Worm (Caenorhabditis elegans) whole organism, young adult: ENCODE results near the gene fbxa-5.

Source experiments
- F33H1.4 ChIP-seq: fragments of 200-800 bp; sonication (Bioruptor generic); IDR thresholded peaks from 2 replicates; pipeline ENCODE4 v1.3.6; 2022; ENCODE audit warnings: missing genetic modification reagents, missing genetic modification characterization, missing compliant biosample characterization
- F52B5.7 ChIP-seq: sonication (generic microtip); optimal IDR thresholded peaks from 2 replicates; lab custom pipeline; 2016; ENCODE audit warnings: mild to moderate bottlenecking, missing genetic modification characterization, missing compliant biosample characterization
- bed-1 ChIP-seq: fragments of 200-800 bp; sonication (Bioruptor generic); IDR thresholded peaks from 2 replicates; pipeline ENCODE4 v1.3.6; 2022; ENCODE audit warnings: missing genetic modification reagents, missing genetic modification characterization, missing compliant biosample characterization
- cebp-2 ChIP-seq: fragments of 200-800 bp; sonication (Bioruptor generic); IDR thresholded peaks from 2 replicates; pipeline ENCODE4 v1.3.6; 2022; ENCODE audit warnings: missing genetic modification characterization, missing compliant biosample characterization
- ceh-79 ChIP-seq: sonication (generic microtip); optimal IDR thresholded peaks from 2 replicates; lab custom pipeline; 2017; ENCODE audit warnings: mild to moderate bottlenecking, missing genetic modification characterization, missing compliant biosample characterization
- hmg-1.2 ChIP-seq: fragments of 200-800 bp; sonication (Bioruptor generic); IDR thresholded peaks from 2 replicates; pipeline ENCODE4 v1.3.6; 2022; ENCODE audit warnings: missing genetic modification reagents, missing genetic modification characterization, missing compliant biosample characterization
- lin-35 ChIP-seq, 3 experiments: fragments of 150-350 bp in 2 of 3; sonication (generic microtip) in 1 of 3; optimal IDR thresholded peaks; 2 replicates each; lab custom pipeline; 2014 to 2018; ENCODE audit warnings: missing biosample characterization in 3 of 3, missing genetic modification characterization in 3 of 3, missing genetic modification reagents in 3 of 3
- repo-1 ChIP-seq: sonication (generic microtip); optimal IDR thresholded peaks from 2 replicates; lab custom pipeline; 2017; ENCODE audit warnings: mild to moderate bottlenecking, missing genetic modification characterization, missing compliant biosample characterization
- snpc-4 ChIP-seq, 5 experiments: fragments of 150-350 bp in 1 of 5; sonication (generic microtip) in 4 of 5; optimal IDR thresholded peaks; 2 replicates each; lab custom pipeline; 2014 to 2018; ENCODE audit warnings: missing genetic modification characterization in 5 of 5, missing biosample characterization in 3 of 5, antibody characterized with exemption in 2 of 5, mild to moderate bottlenecking in 2 of 5, missing compliant biosample characterization in 2 of 5, missing genotype in 2 of 5, moderate library complexity in 2 of 5, missing genetic modification reagents in 1 of 5
- ztf-3 ChIP-seq: fragments of 200-800 bp; sonication (Bioruptor generic); optimal IDR thresholded peaks from 2 replicates; lab custom pipeline; 2018; ENCODE audit warnings: mild to moderate bottlenecking, missing genetic modification characterization, missing compliant biosample characterization

ce11 chrIII:1383483-1383882 lies 43.3 kb upstream of the fbxa-5 start:
- TF ChIP-seq lin-35 (GFP tag; optimal IDR thresholded peaks at IDR 0.05; lab: Kevin White, UChicago) (no peak), F33H1.4 (GFP tag; lab: Robert Waterston, UW) (no peak), hmg-1.2 (GFP tag; lab: Robert Waterston, UW) (no peak), repo-1 (tag; lab: Kevin White, UChicago) (no peak), snpc-4 (GFP tag; optimal IDR thresholded peaks at IDR 0.05; lab: Kevin White, UChicago) (no peak), snpc-4 (tag; optimal IDR thresholded peaks at IDR 0.05; lab: Kevin White, UChicago) (no peak), ceh-79 (tag; lab: Kevin White, UChicago) (no peak), ztf-3 (GFP tag; lab: Kevin White, UChicago) (no peak), F52B5.7 (no peak), cebp-2 (GFP tag; lab: Robert Waterston, UW) (no peak), bed-1 (no peak)
